Fruit fly (Drosophila melanogaster) whole organism, embryonic: ENCODE data around the gene Nup43.
A peak's percentile ranks its signal among the peaks of the same experiment; 100 is the strongest.

Experiments
- Bteb2 ChIP-seq: fragments of 200-800 bp; sonication (Bioruptor generic); optimal IDR thresholded peaks from 2 replicates; lab custom pipeline; 2016; ENCODE audit warnings: missing biosample characterization, missing genetic modification characterization
- C15 ChIP-seq: fragments of 200-800 bp; sonication (Bioruptor generic); IDR thresholded peaks from 3 replicates; pipeline ENCODE4 v1.3.6; 2022; ENCODE audit warnings: missing biosample characterization, missing genetic modification characterization
- CG10654 ChIP-seq: fragments of 200-800 bp; sonication (Bioruptor generic); optimal IDR thresholded peaks from 2 replicates; lab custom pipeline; 2016; ENCODE audit warnings: missing biosample characterization, missing genetic modification characterization
- CG10979 ChIP-seq: fragments of 200-800 bp; sonication (Bioruptor generic); optimal IDR thresholded peaks from 2 replicates; lab custom pipeline; 2018; ENCODE audit warnings: missing biosample characterization, mild to moderate bottlenecking, missing genetic modification characterization, moderate library complexity
- CG12219 ChIP-seq: fragments of 200-800 bp; sonication (Bioruptor generic); optimal IDR thresholded peaks from 3 replicates; lab custom pipeline; 2018; ENCODE audit warnings: missing biosample characterization, mild to moderate bottlenecking, missing genetic modification characterization
- CG1233 ChIP-seq: fragments of 200-800 bp; sonication (Bioruptor generic); optimal IDR thresholded peaks from 4 replicates; lab custom pipeline; 2018; ENCODE audit warnings: missing biosample characterization, mild to moderate bottlenecking, missing genetic modification characterization
- CG12769 ChIP-seq: fragments of 200-800 bp; sonication (Bioruptor generic); optimal IDR thresholded peaks from 2 replicates; lab custom pipeline; 2019; ENCODE audit warnings: missing biosample characterization, mild to moderate bottlenecking, missing genetic modification characterization, moderate library complexity
- CG15269 ChIP-seq: fragments of 200-800 bp; sonication (Bioruptor generic); optimal IDR thresholded peaks from 2 replicates; lab custom pipeline; 2018; ENCODE audit warnings: missing biosample characterization, mild to moderate bottlenecking, missing genetic modification characterization, moderate library complexity
- CG15514 ChIP-seq: fragments of 200-800 bp; sonication (Bioruptor generic); optimal IDR thresholded peaks from 3 replicates; lab custom pipeline; 2017; ENCODE audit warnings: missing biosample characterization, missing genetic modification characterization, mild to moderate bottlenecking, moderate library complexity, missing genetic modification reagents
- CG15601 ChIP-seq: fragments of 200-800 bp; sonication (Bioruptor generic); optimal IDR thresholded peaks from 3 replicates; lab custom pipeline; 2019; ENCODE audit warnings: missing biosample characterization, mild to moderate bottlenecking, missing genetic modification characterization, moderate library complexity
- CG1792 ChIP-seq: fragments of 200-800 bp; sonication (Bioruptor generic); optimal IDR thresholded peaks from 2 replicates; lab custom pipeline; 2016; ENCODE audit warnings: missing biosample characterization, missing genetic modification characterization
- CG18011 ChIP-seq: fragments of 200-800 bp; sonication (Bioruptor generic); optimal IDR thresholded peaks from 2 replicates; lab custom pipeline; 2017; ENCODE audit warnings: missing biosample characterization, missing genetic modification characterization, mild to moderate bottlenecking, moderate library complexity, missing genotype
- CG2116 ChIP-seq: fragments of 200-800 bp; sonication (Bioruptor generic); optimal IDR thresholded peaks from 3 replicates; lab custom pipeline; 2018; ENCODE audit warnings: missing biosample characterization, mild to moderate bottlenecking, missing genetic modification characterization
- CG2678 ChIP-seq: fragments of 200-800 bp; sonication (Bioruptor generic); optimal IDR thresholded peaks from 3 replicates; lab custom pipeline; 2019; ENCODE audit warnings: missing biosample characterization, mild to moderate bottlenecking, missing genetic modification characterization, moderate library complexity
- CG2712 ChIP-seq: fragments of 200-800 bp; optimal IDR thresholded peaks from 3 replicates; lab custom pipeline; 2019; ENCODE audit warnings: missing biosample characterization, mild to moderate bottlenecking, missing genetic modification characterization, moderate library complexity
- CG30020 ChIP-seq: fragments of 200-800 bp; optimal IDR thresholded peaks from 2 replicates; lab custom pipeline; 2019; ENCODE audit warnings: missing biosample characterization, mild to moderate bottlenecking, missing genetic modification characterization, moderate library complexity
- CG3065 ChIP-seq: fragments of 200-800 bp; sonication (Bioruptor generic); optimal IDR thresholded peaks from 2 replicates; lab custom pipeline; 2016; ENCODE audit warnings: missing biosample characterization, missing genetic modification characterization
- CG3281 ChIP-seq: fragments of 200-800 bp; sonication (Bioruptor generic); optimal IDR thresholded peaks from 3 replicates; lab custom pipeline; 2017; ENCODE audit warnings: missing biosample characterization, mild to moderate bottlenecking, missing genetic modification characterization
- CG4617 ChIP-seq: fragments of 200-800 bp; sonication (Bioruptor generic); optimal IDR thresholded peaks from 3 replicates; lab custom pipeline; 2016; ENCODE audit warnings: missing biosample characterization, missing genetic modification characterization, borderline replicate concordance
- CG5245 ChIP-seq: fragments of 200-800 bp; sonication (Bioruptor generic); optimal IDR thresholded peaks from 3 replicates; lab custom pipeline; 2016; ENCODE audit warnings: missing biosample characterization, missing genetic modification characterization
- CG9215 ChIP-seq: fragments of 200-800 bp; sonication (Bioruptor generic); IDR thresholded peaks from 2 replicates; pipeline ENCODE4 v1.3.6; 2022; ENCODE audit warnings: missing biosample characterization, missing genetic modification characterization
- Camta ChIP-seq: fragments of 200-800 bp; sonication (Bioruptor generic); optimal IDR thresholded peaks from 2 replicates; lab custom pipeline; 2016; ENCODE audit warnings: missing biosample characterization, missing genetic modification characterization
- CoRest ChIP-seq: fragments of 200-800 bp; sonication (Bioruptor generic); optimal IDR thresholded peaks from 3 replicates; lab custom pipeline; 2018; ENCODE audit warnings: missing biosample characterization, mild to moderate bottlenecking, missing genetic modification characterization, moderate library complexity
- Elba2 ChIP-seq: fragments of 200-800 bp; sonication (Bioruptor generic); optimal IDR thresholded peaks from 3 replicates; lab custom pipeline; 2016; ENCODE audit warnings: missing biosample characterization, missing genetic modification characterization
- Gug ChIP-seq: fragments of 200-800 bp; sonication (Bioruptor generic); IDR thresholded peaks from 4 replicates; pipeline ENCODE4 v1.3.6; 2022; ENCODE audit warnings: missing biosample characterization, missing genetic modification characterization
- HLH4C ChIP-seq: fragments of 200-800 bp; sonication (Bioruptor generic); IDR thresholded peaks from 3 replicates; pipeline ENCODE4 v1.3.6; 2022; ENCODE audit warnings: missing biosample characterization, missing genetic modification characterization; ENCODE audit not compliant: partially characterized antibody
- Hey ChIP-seq: fragments of 200-800 bp; sonication (Bioruptor generic); optimal IDR thresholded peaks from 3 replicates; lab custom pipeline; 2018; ENCODE audit warnings: missing biosample characterization, mild to moderate bottlenecking, missing genetic modification characterization
- HmgZ ChIP-seq: fragments of 200-800 bp; sonication (Bioruptor generic); optimal IDR thresholded peaks from 2 replicates; lab custom pipeline; 2018; ENCODE audit warnings: missing biosample characterization, mild to moderate bottlenecking, missing genetic modification characterization
- Hr51 ChIP-seq, 2 experiments: fragments of 200-800 bp; sonication (Bioruptor generic); optimal IDR thresholded peaks; 2 replicates in 1 of 2; 3 replicates in 1 of 2; lab custom pipeline; 2016 to 2018; ENCODE audit warnings: missing biosample characterization in 2 of 2, missing genetic modification characterization in 2 of 2, mild to moderate bottlenecking in 1 of 2, moderate library complexity in 1 of 2
- NFAT ChIP-seq: fragments of 200-800 bp; sonication (Bioruptor generic); IDR thresholded peaks from 2 replicates; pipeline ENCODE4 v1.3.6; 2022; ENCODE audit warnings: missing biosample characterization, missing genetic modification characterization
- Rx ChIP-seq: fragments of 200-800 bp; sonication (Bioruptor generic); IDR thresholded peaks from 2 replicates; pipeline ENCODE4 v1.3.6; 2022; ENCODE audit warnings: missing biosample characterization, missing genetic modification characterization
- Sin3A ChIP-seq: fragments of >200 bp; optimal IDR thresholded peaks from 2 replicates; lab custom pipeline; 2018
- TFAM ChIP-seq: fragments of 200-800 bp; sonication (Bioruptor generic); optimal IDR thresholded peaks from 2 replicates; lab custom pipeline; 2017; ENCODE audit warnings: missing biosample characterization, missing genetic modification characterization, inconsistent platforms
- Taf1 ChIP-seq: fragments of 200-800 bp; sonication (Bioruptor generic); IDR thresholded peaks from 2 replicates; pipeline ENCODE4 v1.3.6; 2022; ENCODE audit warnings: missing biosample characterization, missing genetic modification characterization
- cwo ChIP-seq: fragments of 200-800 bp; sonication (Bioruptor generic); optimal IDR thresholded peaks from 3 replicates; lab custom pipeline; 2017; ENCODE audit warnings: missing biosample characterization, missing genetic modification characterization, mild to moderate bottlenecking, moderate library complexity, missing genetic modification reagents
- esg ChIP-seq: fragments of 200-800 bp; sonication (Bioruptor generic); conservative IDR thresholded peaks from 2 replicates; pipeline ENCODE4 v1.3.6; 2022; ENCODE audit warnings: missing biosample characterization, missing genetic modification characterization
- gsb ChIP-seq: fragments of 200-800 bp; sonication (Bioruptor generic); IDR thresholded peaks from 2 replicates; pipeline ENCODE4 v1.3.6; 2022; ENCODE audit warnings: missing biosample characterization, missing genetic modification characterization
- hbn ChIP-seq: fragments of 200-800 bp; sonication (Bioruptor generic); IDR thresholded peaks from 2 replicates; pipeline ENCODE4 v1.3.6; 2022; ENCODE audit warnings: missing biosample characterization, missing genetic modification characterization; ENCODE audit not compliant: partially characterized antibody
- ind ChIP-seq: fragments of 200-800 bp; sonication (Bioruptor generic); optimal IDR thresholded peaks from 3 replicates; lab custom pipeline; 2016; ENCODE audit warnings: missing biosample characterization, missing genetic modification characterization
- pan ChIP-seq, 4 experiments: fragments of >200 bp in 3 of 4; fragments of 200-800 bp in 1 of 4; sonication (Bioruptor generic) in 1 of 4; optimal IDR thresholded peaks in 3 of 4; IDR thresholded peaks in 1 of 4; 2 replicates each; pipeline versions ENCODE4 v1.3.6 to Lab custom; 2017 to 2022; ENCODE audit warnings: missing biosample characterization in 2 of 4, missing genetic modification characterization in 2 of 4, mixed read lengths in 1 of 4
- prd ChIP-seq, 3 experiments: fragments of >200 bp in 2 of 3; fragments of 200-800 bp in 1 of 3; sonication (Bioruptor generic) in 1 of 3; optimal IDR thresholded peaks in 2 of 3; IDR thresholded peaks in 1 of 3; 2 replicates in 2 of 3; 3 replicates in 1 of 3; pipeline versions ENCODE4 v1.3.6 to Lab custom; 2017 to 2022; ENCODE audit warnings: missing biosample characterization in 1 of 3, missing genetic modification characterization in 1 of 3
- pzg ChIP-seq: fragments of 200-800 bp; sonication (Bioruptor generic); optimal IDR thresholded peaks from 3 replicates; lab custom pipeline; 2018; ENCODE audit warnings: missing biosample characterization, mild to moderate bottlenecking, missing genetic modification characterization, moderate library complexity
- ranshi ChIP-seq: fragments of 200-800 bp; sonication (Bioruptor generic); IDR thresholded peaks from 2 replicates; pipeline ENCODE4 v1.3.6; 2022; ENCODE audit warnings: missing biosample characterization, missing genetic modification characterization
- row ChIP-seq: fragments of 200-800 bp; sonication (Bioruptor generic); IDR thresholded peaks from 3 replicates; pipeline ENCODE4 v1.3.6; 2022; ENCODE audit warnings: missing biosample characterization, missing genetic modification characterization
- stwl ChIP-seq: fragments of 200-800 bp; sonication (Bioruptor generic); optimal IDR thresholded peaks from 3 replicates; lab custom pipeline; 2018; ENCODE audit warnings: missing biosample characterization, mild to moderate bottlenecking, missing genetic modification characterization, moderate library complexity
- yki ChIP-seq: fragments of >200 bp; optimal IDR thresholded peaks from 3 replicates; lab custom pipeline; 2018
- zf30C ChIP-seq: fragments of 200-800 bp; sonication (Bioruptor generic); optimal IDR thresholded peaks from 3 replicates; lab custom pipeline; 2018; ENCODE audit warnings: missing biosample characterization, mild to moderate bottlenecking, missing genetic modification characterization
- zfh1 ChIP-seq: fragments of 200-800 bp; sonication (Bioruptor generic); IDR thresholded peaks from 3 replicates; pipeline ENCODE4 v1.3.6; 2022; ENCODE audit warnings: missing biosample characterization, missing genetic modification characterization

Nup43 gene

DNA sequence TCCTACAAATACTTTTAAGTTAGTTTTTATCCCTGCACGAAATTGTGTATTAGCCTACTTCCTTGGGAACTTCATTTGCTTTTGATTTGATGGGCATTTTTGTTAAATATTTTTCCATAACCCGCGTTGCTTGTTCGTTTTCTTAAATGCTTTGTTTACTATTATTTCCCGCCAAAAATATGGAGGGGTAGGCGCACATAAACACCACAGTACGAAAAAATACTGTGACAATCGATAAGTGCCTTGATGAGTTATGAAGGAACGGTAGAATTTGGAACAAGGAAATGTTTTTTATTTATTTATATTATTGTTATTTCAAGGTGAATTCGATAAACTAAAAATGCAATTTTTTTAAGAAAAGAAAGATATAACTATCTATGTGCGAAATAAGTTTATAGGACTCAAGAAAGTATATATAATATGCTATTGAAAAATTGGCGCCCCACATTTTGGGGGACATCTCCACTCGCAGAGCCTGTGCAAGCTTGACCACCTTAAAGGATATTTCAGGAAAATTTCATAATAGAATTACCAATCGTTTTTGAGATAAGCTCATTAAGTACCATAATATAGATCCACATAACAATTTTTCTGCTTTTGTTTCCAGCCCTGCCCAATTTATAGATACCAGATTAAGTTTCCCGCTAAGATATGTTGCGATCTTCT is at the start of gene Nup43, which contains the start of gene WRNexo (continued):
- no peak for TF ChIP-seq pan (optimal IDR thresholded peaks at IDR 0.05; lab: Kevin White, UChicago)
- TF ChIP-seq pan (GFP tag; optimal IDR thresholded peaks at IDR 0.05 in 1 of 2, IDR thresholded peaks at IDR 0.05 in 1 of 2): peak in 1 of 2 experiments; percentile 42
- TF ChIP-seq CG10979 (tag; lab: Kevin White, UChicago): peak; percentile 9
- no peak for TF ChIP-seq CG12769 (tag; lab: Kevin White, UChicago)
- peak; percentile 9 for TF ChIP-seq CG1792 (GFP tag; lab: Kevin White, UChicago)
- peak; percentile 46 for TF ChIP-seq pzg (GFP tag; lab: Kevin White, UChicago)
- peak; percentile 18 for TF ChIP-seq CG15514 (GFP tag; lab: Kevin White, UChicago)
- no peak for TF ChIP-seq CG1233 (GFP tag; lab: Kevin White, UChicago)
- TF ChIP-seq HmgZ: no peak
- no peak for TF ChIP-seq esg
- no peak for TF ChIP-seq prd (optimal IDR thresholded peaks at IDR 0.05; lab: Kevin White, UChicago)
- TF ChIP-seq prd (GFP tag; IDR thresholded peaks at IDR 0.05; lab: Robert Waterston, UW): peak; percentile 52; the same call in 2 of the 3 replicates
- TF ChIP-seq CG2712 (tag; lab: Kevin White, UChicago): peak; percentile 53
- TF ChIP-seq CG4617 (GFP tag; lab: Kevin White, UChicago): no peak
- TF ChIP-seq CG30020 (tag; lab: Kevin White, UChicago): peak; percentile 72
- no peak for TF ChIP-seq Hr51 (GFP tag; optimal IDR thresholded peaks at IDR 0.05; lab: Kevin White, UChicago)
- TF ChIP-seq Rx (GFP tag; lab: Robert Waterston, UW): 0 out of 2 replicates have a peak, but pooled peaks have one; percentile 20
- no peak for TF ChIP-seq hbn (GFP tag; lab: Robert Waterston, UW)
- TF ChIP-seq CoRest: peak; percentile 69
- peak; percentile 49 for TF ChIP-seq ind (GFP tag; lab: Kevin White, UChicago)
- TF ChIP-seq Elba2: peak; percentile 16
- peak; percentile 72 for TF ChIP-seq row (GFP tag; lab: Robert Waterston, UW)
- no peak for TF ChIP-seq CG3065 (GFP tag; lab: Kevin White, UChicago)
- TF ChIP-seq CG3281 (GFP tag; lab: Kevin White, UChicago): no peak
- TF ChIP-seq CG5245 (GFP tag; lab: Kevin White, UChicago): no peak
- TF ChIP-seq Bteb2 (GFP tag; lab: Kevin White, UChicago): no peak
- peak; percentile 47; the same call in 1 of the 2 replicates for TF ChIP-seq ranshi (GFP tag; lab: Robert Waterston, UW)
- TF ChIP-seq gsb (GFP tag; lab: Robert Waterston, UW): no peak
- no peak for TF ChIP-seq HLH4C (GFP tag; lab: Robert Waterston, UW)
- no peak for TF ChIP-seq CG15601
- peak; percentile 3 for TF ChIP-seq Camta
- 0 out of 2 replicates have a peak, but pooled peaks have one; percentile 10 for TF ChIP-seq CG9215 (GFP tag; lab: Robert Waterston, UW)
- peak; percentile 37 for TF ChIP-seq stwl (tag; lab: Kevin White, UChicago)
- TF ChIP-seq Taf1 (GFP tag; lab: Robert Waterston, UW): no peak
- TF ChIP-seq CG10654: peak; percentile 25
- no peak for TF ChIP-seq cwo (GFP tag; lab: Kevin White, UChicago)
- TF ChIP-seq C15 (GFP tag; lab: Robert Waterston, UW): no peak
- no peak for TF ChIP-seq CG12219 (GFP tag; lab: Kevin White, UChicago)
- TF ChIP-seq CG15269 (tag; lab: Kevin White, UChicago): no peak
- no peak for TF ChIP-seq zf30C
- no peak for TF ChIP-seq yki
- peak; percentile 36 for TF ChIP-seq CG2116 (GFP tag; lab: Kevin White, UChicago)
- TF ChIP-seq zfh1 (GFP tag; lab: Robert Waterston, UW): peak; percentile 54; the same call in 2 of the 3 replicates
- TF ChIP-seq NFAT (GFP tag; lab: Robert Waterston, UW): 0 out of 2 replicates have a peak, but pooled peaks have one; percentile 40
- TF ChIP-seq Gug (GFP tag; lab: Robert Waterston, UW): peak; percentile 32; the same call in 2 of the 4 replicates
- TF ChIP-seq TFAM (GFP tag; lab: Kevin White, UChicago): no peak
- TF ChIP-seq CG18011 (GFP tag; lab: Kevin White, UChicago): peak; percentile 15
- no peak for TF ChIP-seq Hey (tag; lab: Kevin White, UChicago)
- peak; percentile 44 for TF ChIP-seq Sin3A (lab: Kevin White, UChicago)
- no peak for TF ChIP-seq CG2678 (tag; lab: Kevin White, UChicago)
